Worm (Caenorhabditis elegans): ENCODE measurements around the gene grl-6.
A peak's percentile ranks its signal among the peaks of the same experiment; 100 is the strongest.

Gene grl-6

DNA sequence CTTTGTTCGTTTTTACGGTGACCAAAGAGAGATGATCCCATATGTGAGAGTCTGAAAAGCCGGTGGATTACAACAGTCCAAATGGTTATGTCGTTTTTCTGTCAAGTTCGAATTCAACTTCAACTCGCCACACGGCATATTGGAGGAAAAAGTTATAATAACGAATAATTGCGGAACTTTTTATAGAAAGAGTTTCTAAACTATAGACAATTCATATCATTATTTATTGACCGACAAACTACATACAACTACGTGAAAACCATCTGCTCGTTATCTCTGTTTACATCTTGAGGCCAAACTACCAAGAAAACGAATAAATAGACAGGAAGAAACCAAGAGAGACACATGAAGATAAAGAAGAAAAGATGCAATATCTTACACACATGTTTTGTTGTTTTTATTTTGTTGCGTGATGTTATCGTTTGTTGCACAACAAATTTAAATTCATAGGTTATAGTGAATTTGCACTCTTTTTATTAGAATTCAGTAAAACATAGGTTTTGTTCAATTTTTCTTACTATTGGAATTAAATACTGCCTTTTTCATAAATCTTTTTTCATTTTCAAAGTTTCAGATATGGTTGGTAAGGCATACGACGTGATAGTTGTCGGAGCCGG lies 23.1 kb upstream of the grl-6 start, which contains the start of the genes C15B12.4 and C15B12.8:
C15B12.4 (minus strand) TSS at position 51 of the 617 bp plus-strand sequence.
C15B12.8 (plus strand) TSS at position 567 of the 617 bp plus-strand sequence.
- TF ChIP-seq alr-1 (tag; optimal IDR thresholded peaks at IDR 0.05) = no peak
- TF ChIP-seq elt-3 (tag; optimal IDR thresholded peaks at IDR 0.05) = no peak
- no peak for TF ChIP-seq mbf-1 (tag; optimal IDR thresholded peaks at IDR 0.05)
- no peak for TF ChIP-seq blmp-1 (tag; optimal IDR thresholded peaks at IDR 0.05; ENCODE audit: insufficient read depth)
- no peak for TF ChIP-seq nhr-23 (tag; optimal IDR thresholded peaks at IDR 0.05)
- TF ChIP-seq ceh-16 (tag; optimal IDR thresholded peaks at IDR 0.05) = no peak
- no peak for TF ChIP-seq nhr-129 (tag; optimal IDR thresholded peaks at IDR 0.05)
- TF ChIP-seq nhr-21 (tag; optimal IDR thresholded peaks at IDR 0.05) = no peak

DNA sequence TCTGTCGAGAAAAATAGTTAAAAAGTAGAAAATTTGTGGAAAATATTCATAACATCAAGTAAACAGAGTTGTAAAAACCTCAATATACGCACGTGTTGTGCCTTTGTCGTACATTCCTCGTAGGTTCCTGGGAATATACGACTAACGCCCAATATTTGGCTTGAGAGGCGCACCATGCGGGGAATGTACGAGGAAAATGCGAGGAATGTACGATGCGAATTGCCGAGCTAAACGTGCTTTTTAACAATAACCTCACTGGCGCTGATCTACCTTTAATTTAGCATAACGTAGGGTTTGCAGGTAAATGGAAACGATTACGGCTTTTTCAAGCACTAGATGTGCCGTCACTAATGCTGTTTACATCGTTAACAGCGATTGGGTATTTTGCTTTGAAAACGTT lies 17.8 kb upstream of the grl-6 start, which contains the start of gene C15B12.9:
C15B12.9 (plus strand) TSS at position 301 of the 400 bp plus-strand sequence.
- TF ChIP-seq nhr-21 (tag; optimal IDR thresholded peaks at IDR 0.05) = no peak

DNA sequence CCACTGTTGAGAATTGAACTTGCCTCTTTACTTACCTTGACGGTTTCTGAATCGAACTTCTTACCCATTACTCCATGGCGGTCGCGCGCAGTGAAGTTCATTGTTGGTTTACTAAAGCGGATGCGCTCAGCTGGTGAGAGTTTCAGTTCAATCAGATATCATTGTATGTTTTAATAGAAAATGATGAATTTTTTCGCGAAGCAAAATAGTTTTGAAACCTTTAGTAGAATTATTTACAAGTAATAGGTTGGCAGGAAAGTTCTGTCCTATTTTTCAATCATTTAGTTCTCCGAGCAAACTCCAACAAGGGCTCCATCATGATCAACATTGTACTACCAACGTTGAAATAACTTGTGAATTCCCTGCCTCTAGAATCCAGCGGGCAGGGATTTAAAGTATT lies 16.7 kb upstream of the grl-6 start, which contains the start of gene C15B12.3:
C15B12.3 (minus strand) TSS at position 101 of the 400 bp plus-strand sequence.
- no peak for TF ChIP-seq crh-2 (tag; optimal IDR thresholded peaks at IDR 0.05)
- no peak for TF ChIP-seq elt-3 (tag; optimal IDR thresholded peaks at IDR 0.05)
- no peak for TF ChIP-seq ama-1 (optimal IDR thresholded peaks at IDR 0.05)
- no peak for TF ChIP-seq ztf-11 (tag; optimal IDR thresholded peaks at IDR 0.05)
- TF ChIP-seq mdl-1 (tag; optimal IDR thresholded peaks at IDR 0.05) = no peak
- TF ChIP-seq peb-1 (tag; optimal IDR thresholded peaks at IDR 0.05) = no peak
- TF ChIP-seq ZK546.5 (tag; optimal IDR thresholded peaks at IDR 0.05) = no peak

DNA sequence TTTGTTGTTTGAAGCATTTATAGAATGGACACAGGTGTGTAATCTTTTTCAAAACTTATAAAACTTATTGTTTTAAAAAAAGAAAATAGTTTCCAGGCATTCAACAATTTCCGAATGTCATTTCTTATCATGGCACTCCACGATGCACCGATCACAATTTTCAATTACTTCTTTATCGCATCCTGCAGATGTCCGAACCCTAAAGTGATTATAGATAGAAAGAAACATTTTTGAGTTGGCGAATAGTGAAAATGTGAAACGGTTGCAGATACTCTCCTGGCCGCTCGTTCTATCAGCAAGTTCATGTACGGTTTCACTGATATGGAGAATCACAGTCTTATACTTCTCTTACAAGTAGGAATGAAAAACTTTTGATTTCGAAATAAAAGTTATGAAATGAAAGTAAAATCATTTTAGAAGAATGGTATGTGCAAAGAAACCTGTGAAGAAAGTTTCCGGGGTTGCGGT lies 12.3 kb upstream of the grl-6 start, which contains the start of gene C15B12.2:
C15B12.2 (plus strand) TSS at position 418 of the 468 bp plus-strand sequence.
- TF ChIP-seq nhr-23 (tag; optimal IDR thresholded peaks at IDR 0.05) = no peak
- no peak for TF ChIP-seq mdl-1 (tag; optimal IDR thresholded peaks at IDR 0.05)
- no peak for TF ChIP-seq nhr-6 (tag; optimal IDR thresholded peaks at IDR 0.05)
- peak; percentile 46 for TF ChIP-seq sma-9 (GFP tag; optimal IDR thresholded peaks at IDR 0.05)
- TF ChIP-seq sma-9 (tag; optimal IDR thresholded peaks at IDR 0.05) = no peak
- TF ChIP-seq fos-1 (tag; optimal IDR thresholded peaks at IDR 0.05) = peak; percentile 71
- peak; percentile 31 for TF ChIP-seq crh-2 (tag; optimal IDR thresholded peaks at IDR 0.05)
- no peak for TF ChIP-seq ceh-82 (tag; optimal IDR thresholded peaks at IDR 0.05)
- TF ChIP-seq ZK546.5 (tag; optimal IDR thresholded peaks at IDR 0.05) = no peak
- no peak for TF ChIP-seq ztf-4 (tag; optimal IDR thresholded peaks at IDR 0.05)
- TF ChIP-seq dmd-4 (tag; optimal IDR thresholded peaks at IDR 0.05) = no peak
- no peak for TF ChIP-seq nhr-237 (tag; optimal IDR thresholded peaks at IDR 0.05)

DNA sequence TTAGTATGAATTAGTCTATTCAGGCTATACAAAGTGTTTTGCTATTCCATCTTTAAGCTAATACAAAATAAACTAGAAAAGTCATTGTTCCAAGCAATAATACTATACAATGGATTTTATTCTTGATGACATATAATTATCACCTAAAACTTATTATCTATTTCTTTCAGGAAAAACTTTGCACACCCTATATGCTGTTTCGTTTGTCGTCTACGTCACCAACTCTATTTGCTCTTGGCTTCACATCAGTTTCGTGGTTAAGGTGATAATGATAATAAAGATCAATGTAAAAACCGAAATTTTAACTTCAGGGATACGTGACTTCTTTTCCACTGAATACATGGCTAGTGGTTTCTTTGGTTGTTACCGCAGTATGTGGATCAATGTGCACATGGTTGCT lies 11.7 kb upstream of the grl-6 start:
- TF ChIP-seq elt-3 (tag; optimal IDR thresholded peaks at IDR 0.05) (no peak), nhr-10 (tag; optimal IDR thresholded peaks at IDR 0.05) (no peak), nhr-129 (tag; optimal IDR thresholded peaks at IDR 0.05) (no peak), fos-1 (tag; optimal IDR thresholded peaks at IDR 0.05) (peak; percentile 55), unc-39 (tag; optimal IDR thresholded peaks at IDR 0.05) (no peak), sma-9 (GFP tag; optimal IDR thresholded peaks at IDR 0.05) (peak; percentile 34), sma-9 (tag; optimal IDR thresholded peaks at IDR 0.05) (no peak)

DNA sequence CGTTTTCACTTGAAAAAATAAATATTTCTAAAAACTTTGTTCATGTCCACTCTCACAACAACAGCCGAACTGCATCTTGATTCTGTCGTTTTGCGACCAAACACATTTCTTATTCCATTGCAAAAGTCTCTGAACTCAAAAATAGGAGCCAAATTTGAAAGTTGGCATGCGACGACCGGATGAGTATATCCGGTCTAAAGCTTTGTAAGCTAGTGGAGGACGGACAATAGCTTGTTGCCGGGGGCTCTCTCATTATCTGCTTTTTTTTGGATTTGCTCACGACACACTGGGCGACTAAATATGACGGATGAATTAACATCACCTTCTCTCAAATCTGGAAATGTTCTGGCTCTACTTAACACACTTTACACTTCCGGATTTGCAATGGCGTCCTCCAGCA lies 11.0 kb upstream of the grl-6 start, which contains the start of gene K04E7.1:
K04E7.1 (plus strand) TSS at position 301 of the 400 bp plus-strand sequence.
- TF ChIP-seq unc-39 (tag; optimal IDR thresholded peaks at IDR 0.05) (no peak), nhr-6 (tag; optimal IDR thresholded peaks at IDR 0.05) (no peak), sma-9 (GFP tag; optimal IDR thresholded peaks at IDR 0.05) (no peak), sma-9 (tag; optimal IDR thresholded peaks at IDR 0.05) (no peak), alr-1 (tag; optimal IDR thresholded peaks at IDR 0.05) (no peak), mbf-1 (tag; optimal IDR thresholded peaks at IDR 0.05) (no peak), blmp-1 (tag; optimal IDR thresholded peaks at IDR 0.05; ENCODE audit: insufficient read depth) (no peak), skn-1 (tag; optimal IDR thresholded peaks at IDR 0.05) (no peak), zag-1 (tag; optimal IDR thresholded peaks at IDR 0.05) (no peak), peb-1 (tag; optimal IDR thresholded peaks at IDR 0.05) (no peak), ceh-16 (tag; optimal IDR thresholded peaks at IDR 0.05) (no peak), crh-2 (tag; optimal IDR thresholded peaks at IDR 0.05) (no peak), lin-39 (tag; optimal IDR thresholded peaks at IDR 0.05) (no peak)

DNA sequence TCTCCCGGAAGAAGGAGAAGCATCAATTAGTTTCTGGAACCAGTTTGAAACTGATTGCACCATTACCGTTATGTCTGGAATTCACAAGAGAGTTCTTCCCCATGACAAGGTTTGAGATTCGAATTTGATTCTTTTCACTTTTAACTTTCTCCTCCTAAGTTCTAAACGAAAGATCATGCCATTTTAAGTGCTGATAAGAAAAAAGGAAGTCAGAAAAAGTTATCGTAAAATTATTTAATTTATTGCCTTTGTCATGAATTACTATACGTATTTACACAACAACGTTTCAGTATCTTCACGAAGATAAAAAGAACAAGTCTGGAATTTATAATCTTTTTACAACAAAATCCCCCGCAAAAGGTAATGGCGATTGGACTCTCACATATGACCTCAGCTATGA lies 9.4 kb upstream of the grl-6 start:
- no peak for TF ChIP-seq nhr-21 (tag; optimal IDR thresholded peaks at IDR 0.05)
- TF ChIP-seq unc-55 (GFP tag; optimal IDR thresholded peaks at IDR 0.05) = no peak
- TF ChIP-seq blmp-1 (tag; optimal IDR thresholded peaks at IDR 0.05; ENCODE audit: insufficient read depth) = no peak
- TF ChIP-seq Y55F3AM.14 (GFP tag; optimal IDR thresholded peaks at IDR 0.05) = no peak
- no peak for TF ChIP-seq mdl-1 (tag; optimal IDR thresholded peaks at IDR 0.05)
- no peak for TF ChIP-seq unc-39 (tag; optimal IDR thresholded peaks at IDR 0.05)
- peak; percentile 44 for TF ChIP-seq fos-1 (tag; optimal IDR thresholded peaks at IDR 0.05)
- TF ChIP-seq peb-1 (tag; optimal IDR thresholded peaks at IDR 0.05) = no peak
- peak; percentile 5 for TF ChIP-seq crh-2 (tag; optimal IDR thresholded peaks at IDR 0.05)
- TF ChIP-seq nhr-129 (tag; optimal IDR thresholded peaks at IDR 0.05) = no peak

Data from whole organism, L2 larva.